Worm (Caenorhabditis elegans) whole organism, L2 larva: ENCODE measurements around the gene lect-2.

Experiments
- C34F6.9 ChIP-seq: fragments of 150-350 bp; optimal IDR thresholded peaks from 2 replicates; lab custom pipeline; 2014; ENCODE audit warnings: missing biosample characterization, missing genetic modification characterization
- F13H6.1 ChIP-seq: sonication (generic microtip); optimal IDR thresholded peaks from 2 replicates; lab custom pipeline; 2016; ENCODE audit warnings: missing genetic modification characterization, missing compliant biosample characterization
- R02D3.7 ChIP-seq: fragments of 150-350 bp; optimal IDR thresholded peaks from 2 replicates; lab custom pipeline; 2014; ENCODE audit warnings: missing biosample characterization, missing genetic modification characterization
- Y55F3AM.14 ChIP-seq: fragments of 200-800 bp; sonication (Bioruptor generic); optimal IDR thresholded peaks from 2 replicates; lab custom pipeline; 2018; ENCODE audit warnings: mild to moderate bottlenecking, missing genetic modification characterization, missing compliant biosample characterization
- ZK546.5 ChIP-seq: sonication (generic microtip); optimal IDR thresholded peaks from 2 replicates; lab custom pipeline; 2017; ENCODE audit warnings: missing biosample characterization, missing genetic modification characterization
- alr-1 ChIP-seq: fragments of 150-350 bp; optimal IDR thresholded peaks from 2 replicates; lab custom pipeline; 2014; ENCODE audit warnings: missing biosample characterization, missing genetic modification characterization
- aly-2 ChIP-seq: fragments of 150-350 bp; optimal IDR thresholded peaks from 2 replicates; lab custom pipeline; 2014; ENCODE audit warnings: missing biosample characterization, missing genetic modification characterization
- ama-1 ChIP-seq: fragments of 150-350 bp; optimal IDR thresholded peaks from 2 replicates; lab custom pipeline; 2018; ENCODE audit warnings: inconsistent platforms
- blmp-1 ChIP-seq: sonication (generic microtip); optimal IDR thresholded peaks from 2 replicates; lab custom pipeline; 2017; ENCODE audit warnings: missing genetic modification characterization, mild to moderate bottlenecking, missing compliant biosample characterization, antibody characterized with exemption, moderate library complexity; ENCODE audit not compliant: insufficient read depth
- ceh-16 ChIP-seq: fragments of 150-350 bp; optimal IDR thresholded peaks from 2 replicates; lab custom pipeline; 2014; ENCODE audit warnings: missing biosample characterization, missing genetic modification characterization
- ceh-82 ChIP-seq: fragments of 150-350 bp; optimal IDR thresholded peaks from 2 replicates; lab custom pipeline; 2014; ENCODE audit warnings: missing biosample characterization, missing genetic modification characterization
- crh-2 ChIP-seq: sonication (generic microtip); optimal IDR thresholded peaks from 2 replicates; lab custom pipeline; 2017; ENCODE audit warnings: missing biosample characterization, missing genetic modification characterization
- dmd-4 ChIP-seq: sonication (generic microtip); optimal IDR thresholded peaks from 2 replicates; lab custom pipeline; 2017; ENCODE audit warnings: missing biosample characterization, missing genetic modification characterization
- egl-27 ChIP-seq: sonication (generic microtip); optimal IDR thresholded peaks from 3 replicates; lab custom pipeline; 2017; ENCODE audit warnings: missing biosample characterization, missing genetic modification reagents, missing genetic modification characterization
- elt-1 ChIP-seq: fragments of 150-350 bp; optimal IDR thresholded peaks from 2 replicates; lab custom pipeline; 2014; ENCODE audit warnings: missing biosample characterization, missing genetic modification characterization
- elt-3 ChIP-seq: sonication (generic microtip); optimal IDR thresholded peaks from 2 replicates; lab custom pipeline; 2017; ENCODE audit warnings: missing biosample characterization, missing genetic modification characterization
- fos-1 ChIP-seq: fragments of 150-350 bp; optimal IDR thresholded peaks from 2 replicates; lab custom pipeline; 2014; ENCODE audit warnings: missing biosample characterization, missing genetic modification characterization
- gmeb-1 ChIP-seq: fragments of 150-350 bp; optimal IDR thresholded peaks from 2 replicates; lab custom pipeline; 2014; ENCODE audit warnings: missing biosample characterization, missing genetic modification characterization
- lin-11 ChIP-seq: fragments of 150-350 bp; sonication (generic microtip); optimal IDR thresholded peaks from 2 replicates; lab custom pipeline; 2014; ENCODE audit warnings: missing biosample characterization, missing genetic modification characterization, inconsistent platforms, mixed read lengths
- lin-13 ChIP-seq: fragments of 150-350 bp; optimal IDR thresholded peaks from 2 replicates; lab custom pipeline; 2014; ENCODE audit warnings: missing biosample characterization, missing genetic modification reagents, missing genetic modification characterization
- lin-39 ChIP-seq: fragments of 150-350 bp; optimal IDR thresholded peaks from 2 replicates; lab custom pipeline; 2014; ENCODE audit warnings: missing biosample characterization, missing genetic modification reagents, missing genetic modification characterization
- lsy-2 ChIP-seq, 2 experiments: fragments of 150-350 bp in 1 of 2; sonication (generic microtip) in 1 of 2; optimal IDR thresholded peaks; 2 replicates each; lab custom pipeline; 2014 to 2017; ENCODE audit warnings: missing biosample characterization in 2 of 2, missing genetic modification characterization in 2 of 2
- mab-5 ChIP-seq: fragments of 150-350 bp; optimal IDR thresholded peaks from 2 replicates; lab custom pipeline; 2014; ENCODE audit warnings: missing biosample characterization, missing genetic modification characterization
- mbf-1 ChIP-seq: sonication (generic microtip); optimal IDR thresholded peaks from 2 replicates; lab custom pipeline; 2017; ENCODE audit warnings: missing biosample characterization, missing genetic modification characterization
- mdl-1 ChIP-seq, 2 experiments: fragments of 150-350 bp in 1 of 2; sonication (generic microtip) in 1 of 2; optimal IDR thresholded peaks; 2 replicates each; lab custom pipeline; 2017; ENCODE audit warnings: missing biosample characterization in 2 of 2, missing genetic modification characterization in 2 of 2
- nhr-10 ChIP-seq: sonication (generic microtip); optimal IDR thresholded peaks from 2 replicates; lab custom pipeline; 2017; ENCODE audit warnings: missing biosample characterization, missing genetic modification characterization
- nhr-11 ChIP-seq: fragments of 150-350 bp; optimal IDR thresholded peaks from 2 replicates; lab custom pipeline; 2014; ENCODE audit warnings: missing biosample characterization, missing genetic modification characterization
- nhr-12 ChIP-seq: fragments of 150-350 bp; optimal IDR thresholded peaks from 2 replicates; lab custom pipeline; 2014; ENCODE audit warnings: missing biosample characterization, missing genetic modification characterization
- nhr-129 ChIP-seq: fragments of 150-350 bp; optimal IDR thresholded peaks from 2 replicates; lab custom pipeline; 2014; ENCODE audit warnings: missing biosample characterization, missing genetic modification characterization
- nhr-21 ChIP-seq: fragments of 150-350 bp; optimal IDR thresholded peaks from 2 replicates; lab custom pipeline; 2014; ENCODE audit warnings: missing biosample characterization, missing genetic modification characterization
- nhr-23 ChIP-seq: fragments of 150-350 bp; optimal IDR thresholded peaks from 2 replicates; lab custom pipeline; 2014; ENCODE audit warnings: missing biosample characterization, missing genetic modification reagents, missing genetic modification characterization
- nhr-237 ChIP-seq: fragments of 150-350 bp; optimal IDR thresholded peaks from 2 replicates; lab custom pipeline; 2014; ENCODE audit warnings: missing biosample characterization, missing genetic modification characterization
- nhr-25 ChIP-seq: fragments of 150-350 bp; sonication (generic microtip); optimal IDR thresholded peaks from 3 replicates; lab custom pipeline; 2014; ENCODE audit warnings: missing biosample characterization, missing genetic modification characterization
- nhr-6 ChIP-seq: fragments of 150-350 bp; optimal IDR thresholded peaks from 2 replicates; lab custom pipeline; 2014; ENCODE audit warnings: missing biosample characterization, missing genetic modification characterization
- nhr-77 ChIP-seq: fragments of 150-350 bp; optimal IDR thresholded peaks from 2 replicates; lab custom pipeline; 2014; ENCODE audit warnings: missing biosample characterization, missing genetic modification characterization
- peb-1 ChIP-seq: fragments of 150-350 bp; optimal IDR thresholded peaks from 2 replicates; lab custom pipeline; 2014; ENCODE audit warnings: missing biosample characterization, missing genetic modification characterization
- sem-4 ChIP-seq: fragments of 150-350 bp; optimal IDR thresholded peaks from 2 replicates; lab custom pipeline; 2014; ENCODE audit warnings: missing biosample characterization, missing genetic modification reagents, missing genetic modification characterization
- skn-1 ChIP-seq: sonication (generic microtip); optimal IDR thresholded peaks from 2 replicates; lab custom pipeline; 2017; ENCODE audit warnings: missing biosample characterization, missing genetic modification characterization
- sma-3 ChIP-seq: sonication (generic microtip); optimal IDR thresholded peaks from 2 replicates; lab custom pipeline; 2016; ENCODE audit warnings: missing genetic modification reagents, missing genetic modification characterization, missing compliant biosample characterization
- sma-9 ChIP-seq, 2 experiments: fragments of 150-350 bp in 1 of 2; sonication (generic microtip) in 1 of 2; optimal IDR thresholded peaks; 2 replicates each; lab custom pipeline; 2014 to 2016; ENCODE audit warnings: missing genetic modification characterization in 2 of 2, mild to moderate bottlenecking in 1 of 2, missing biosample characterization in 1 of 2, missing compliant biosample characterization in 1 of 2, missing genetic modification reagents in 1 of 2, moderate library complexity in 1 of 2
- snpc-4 ChIP-seq: fragments of 150-350 bp; optimal IDR thresholded peaks from 2 replicates; lab custom pipeline; 2014; ENCODE audit warnings: missing biosample characterization, missing genetic modification characterization
- unc-39 ChIP-seq: fragments of 150-350 bp; optimal IDR thresholded peaks from 2 replicates; lab custom pipeline; 2014; ENCODE audit warnings: missing biosample characterization, missing genetic modification characterization
- unc-55 ChIP-seq: fragments of 150-350 bp; sonication (generic microtip); optimal IDR thresholded peaks from 3 replicates; lab custom pipeline; 2014; ENCODE audit warnings: missing biosample characterization, missing genetic modification reagents, missing genetic modification characterization
- unc-62 ChIP-seq: fragments of 150-350 bp; optimal IDR thresholded peaks from 2 replicates; lab custom pipeline; 2014; ENCODE audit warnings: missing biosample characterization, missing genetic modification reagents, missing genetic modification characterization
- zag-1 ChIP-seq: fragments of 150-350 bp; optimal IDR thresholded peaks from 2 replicates; lab custom pipeline; 2014; ENCODE audit warnings: missing biosample characterization, missing genetic modification characterization
- ztf-1 ChIP-seq: fragments of 200-800 bp; sonication (Bioruptor generic); conservative IDR thresholded peaks from 2 replicates; pipeline ENCODE4 v1.3.6; 2022; ENCODE audit warnings: missing genetic modification characterization, missing compliant biosample characterization
- ztf-11 ChIP-seq: sonication (generic microtip); optimal IDR thresholded peaks from 2 replicates; lab custom pipeline; 2017; ENCODE audit warnings: missing biosample characterization, missing genetic modification characterization
- ztf-4 ChIP-seq: fragments of 150-350 bp; optimal IDR thresholded peaks from 2 replicates; lab custom pipeline; 2014; ENCODE audit warnings: missing biosample characterization, missing genetic modification characterization

The lect-2 gene

ce11 chrII:5768274-5768820 lies 22.2 kb upstream of the lect-2 start:
- TF ChIP-seq sma-9 (GFP tag; optimal IDR thresholded peaks at IDR 0.05; lab: Kevin White, UChicago) (peak; percentile 43), sma-9 (tag; optimal IDR thresholded peaks at IDR 0.05; lab: Kevin White, UChicago) (no peak), ceh-16 (tag; lab: Kevin White, UChicago) (peak; percentile 19), nhr-11 (tag; lab: Kevin White, UChicago) (no peak), nhr-25 (tag; lab: Kevin White, UChicago) (peak; percentile 0), ceh-82 (tag; lab: Kevin White, UChicago) (no peak), elt-1 (peak; percentile 8), nhr-21 (tag; lab: Kevin White, UChicago) (no peak)

ce11 chrII:5772547-5773142 lies 17.9 kb upstream of the lect-2 start:
- TF ChIP-seq skn-1 (no peak), sma-9 (GFP tag; optimal IDR thresholded peaks at IDR 0.05; lab: Kevin White, UChicago) (peak; percentile 53), sma-9 (tag; optimal IDR thresholded peaks at IDR 0.05; lab: Kevin White, UChicago) (no peak), gmeb-1 (tag; lab: Kevin White, UChicago) (peak; percentile 22), lsy-2 (tag; optimal IDR thresholded peaks at IDR 0.05; lab: Kevin White, UChicago) (no peak), nhr-12 (tag; lab: Kevin White, UChicago) (no peak), crh-2 (tag; lab: Kevin White, UChicago) (peak; percentile 1), ceh-16 (tag; lab: Kevin White, UChicago) (no peak), ztf-11 (no peak), aly-2 (tag; lab: Kevin White, UChicago) (no peak), nhr-237 (tag; lab: Kevin White, UChicago) (no peak), unc-62 (GFP tag; lab: Kevin White, UChicago) (no peak), sma-3 (GFP tag; lab: Kevin White, UChicago) (no peak), nhr-129 (tag; lab: Kevin White, UChicago) (peak; percentile 79), unc-39 (no peak), zag-1 (tag; lab: Kevin White, UChicago) (no peak), fos-1 (peak; percentile 35), lin-13 (GFP tag; lab: Kevin White, UChicago) (no peak), ztf-4 (no peak), blmp-1 (tag; lab: Kevin White, UChicago) (no peak), nhr-21 (tag; lab: Kevin White, UChicago) (no peak), ama-1 (no peak), elt-1 (no peak), unc-55 (GFP tag; lab: Kevin White, UChicago) (no peak), ztf-1 (no peak), nhr-23 (tag; lab: Kevin White, UChicago) (no peak), egl-27 (tag; lab: Kevin White, UChicago) (no peak), nhr-10 (tag; lab: Kevin White, UChicago) (no peak), lin-11 (tag; lab: Kevin White, UChicago) (peak; percentile 32), nhr-6 (tag; lab: Kevin White, UChicago) (no peak), nhr-77 (tag; lab: Kevin White, UChicago) (no peak), peb-1 (tag; lab: Kevin White, UChicago) (no peak), C34F6.9 (tag; lab: Kevin White, UChicago) (peak; percentile 37), mab-5 (tag; lab: Kevin White, UChicago) (no peak), Y55F3AM.14 (GFP tag; lab: Kevin White, UChicago) (no peak), elt-3 (tag; lab: Kevin White, UChicago) (no peak), lin-39 (tag; lab: Kevin White, UChicago) (no peak), nhr-11 (tag; lab: Kevin White, UChicago) (no peak), ceh-82 (tag; lab: Kevin White, UChicago) (no peak), R02D3.7 (tag; lab: Kevin White, UChicago) (no peak), snpc-4 (tag; lab: Kevin White, UChicago) (no peak), sem-4 (no peak), mdl-1 (tag; optimal IDR thresholded peaks at IDR 0.05; lab: Kevin White, UChicago) (no peak), alr-1 (tag; lab: Kevin White, UChicago) (no peak), dmd-4 (tag; lab: Kevin White, UChicago) (no peak), F13H6.1 (tag; lab: Kevin White, UChicago) (peak; percentile 45), ZK546.5 (no peak), nhr-25 (tag; lab: Kevin White, UChicago) (no peak), mbf-1 (no peak)
